Worm (Caenorhabditis elegans): ENCODE results near the gene nhr-100.

- no peak for TF ChIP-seq fos-1 (tag; optimal IDR thresholded peaks at IDR 0.05)
- no peak for TF ChIP-seq ztf-11 (tag; optimal IDR thresholded peaks at IDR 0.05)
- TF ChIP-seq lsy-2 (tag; optimal IDR thresholded peaks at IDR 0.05), result no peak
- no peak for TF ChIP-seq nhr-6 (tag; optimal IDR thresholded peaks at IDR 0.05)
- TF ChIP-seq elt-1 (tag; optimal IDR thresholded peaks at IDR 0.05), result no peak
- TF ChIP-seq nhr-12 (tag; optimal IDR thresholded peaks at IDR 0.05), result no peak
- no peak for TF ChIP-seq nhr-77 (tag; optimal IDR thresholded peaks at IDR 0.05)
- no peak for TF ChIP-seq lin-13 (GFP tag; optimal IDR thresholded peaks at IDR 0.05)
Observed at ce11 chrIV:9748342-9748741, 19.9 kb downstream of the nhr-100 start, which contains the start of gene C28D4.8.

Data from whole organism, L2 larva.